Fruit fly (Drosophila melanogaster) whole organism, embryonic: ENCODE data around the gene CG15196.

Source experiments
- CG10209 ChIP-seq: fragments of 200-800 bp; sonication (Bioruptor generic); optimal IDR thresholded peaks from 3 replicates; lab custom pipeline; 2017; ENCODE audit warnings: missing biosample characterization, mild to moderate bottlenecking, missing genetic modification characterization, missing genetic modification reagents
- CG10267 ChIP-seq: fragments of 200-800 bp; sonication (Bioruptor generic); optimal IDR thresholded peaks from 2 replicates; lab custom pipeline; 2018; ENCODE audit warnings: missing biosample characterization, mild to moderate bottlenecking, missing genetic modification characterization, moderate library complexity
- CG11696 ChIP-seq: fragments of 200-800 bp; sonication (Bioruptor generic); IDR thresholded peaks from 2 replicates; pipeline ENCODE4 v1.3.6; 2022; ENCODE audit warnings: missing biosample characterization, missing genetic modification characterization
- CG12391 ChIP-seq: fragments of 200-800 bp; sonication (Bioruptor generic); optimal IDR thresholded peaks from 3 replicates; lab custom pipeline; 2018; ENCODE audit warnings: missing biosample characterization, mild to moderate bottlenecking, missing genetic modification characterization, moderate library complexity
- CG15696 ChIP-seq: fragments of 200-800 bp; sonication (Bioruptor generic); optimal IDR thresholded peaks from 2 replicates; lab custom pipeline; 2019; ENCODE audit warnings: missing biosample characterization, mild to moderate bottlenecking, missing genetic modification characterization, moderate library complexity
- CG16815 ChIP-seq: fragments of 200-800 bp; sonication (Bioruptor generic); optimal IDR thresholded peaks from 3 replicates; lab custom pipeline; 2017; ENCODE audit warnings: missing biosample characterization, mild to moderate bottlenecking, missing genetic modification characterization
- CG2116 ChIP-seq: fragments of 200-800 bp; sonication (Bioruptor generic); optimal IDR thresholded peaks from 3 replicates; lab custom pipeline; 2018; ENCODE audit warnings: missing biosample characterization, mild to moderate bottlenecking, missing genetic modification characterization
- CG30431 ChIP-seq: fragments of 200-800 bp; sonication (Bioruptor generic); optimal IDR thresholded peaks from 2 replicates; lab custom pipeline; 2017; ENCODE audit warnings: missing biosample characterization, missing genetic modification characterization
- CG32532 ChIP-seq: fragments of 200-800 bp; sonication (Bioruptor generic); IDR thresholded peaks from 2 replicates; pipeline ENCODE4 v1.3.6; 2022; ENCODE audit warnings: missing biosample characterization, missing genetic modification characterization
- CG33557 ChIP-seq: fragments of 200-800 bp; sonication (Bioruptor generic); optimal IDR thresholded peaks from 2 replicates; lab custom pipeline; 2019; ENCODE audit warnings: missing biosample characterization, mild to moderate bottlenecking, missing genetic modification characterization, moderate library complexity
- CG4730 ChIP-seq: fragments of 200-800 bp; sonication (Bioruptor generic); IDR thresholded peaks from 2 replicates; pipeline ENCODE4 v1.3.6; 2022; ENCODE audit warnings: missing biosample characterization, missing genetic modification characterization
- CG6765 ChIP-seq: fragments of 200-800 bp; sonication (Bioruptor generic); optimal IDR thresholded peaks from 3 replicates; lab custom pipeline; 2017; ENCODE audit warnings: missing biosample characterization, mild to moderate bottlenecking, missing genetic modification characterization
- CG9609 ChIP-seq: fragments of 200-800 bp; sonication (Bioruptor generic); optimal IDR thresholded peaks from 3 replicates; lab custom pipeline; 2016; ENCODE audit warnings: missing biosample characterization, missing genetic modification characterization
- Dbx ChIP-seq: fragments of 200-800 bp; sonication (Bioruptor generic); IDR thresholded peaks from 3 replicates; pipeline ENCODE4 v1.3.6; 2022; ENCODE audit warnings: missing biosample characterization, missing genetic modification characterization
- Dek ChIP-seq: fragments of 200-800 bp; sonication (Bioruptor generic); optimal IDR thresholded peaks from 3 replicates; lab custom pipeline; 2019; ENCODE audit warnings: missing biosample characterization, mild to moderate bottlenecking, missing genetic modification characterization, moderate library complexity
- Doc3 ChIP-seq: fragments of 200-800 bp; sonication (Bioruptor generic); IDR thresholded peaks from 3 replicates; pipeline ENCODE4 v1.3.6; 2022; ENCODE audit warnings: missing biosample characterization, missing genetic modification characterization; ENCODE audit not compliant: partially characterized antibody
- Dref ChIP-seq: fragments of 200-800 bp; sonication (Bioruptor generic); IDR thresholded peaks from 2 replicates; pipeline ENCODE4 v1.3.6; 2022; ENCODE audit warnings: missing biosample characterization, missing genetic modification characterization
- Hey ChIP-seq: fragments of 200-800 bp; sonication (Bioruptor generic); optimal IDR thresholded peaks from 3 replicates; lab custom pipeline; 2018; ENCODE audit warnings: missing biosample characterization, mild to moderate bottlenecking, missing genetic modification characterization
- Hmr ChIP-seq: fragments of 200-800 bp; sonication (Bioruptor generic); optimal IDR thresholded peaks from 3 replicates; lab custom pipeline; 2017; ENCODE audit warnings: mild to moderate bottlenecking, missing biosample characterization, missing genetic modification reagents, missing genetic modification characterization
- Hmx ChIP-seq: fragments of 200-800 bp; sonication (Bioruptor generic); optimal IDR thresholded peaks from 2 replicates; lab custom pipeline; 2016; ENCODE audit warnings: missing biosample characterization, missing genetic modification characterization
- Hr51 ChIP-seq, 2 experiments: fragments of 200-800 bp; sonication (Bioruptor generic); optimal IDR thresholded peaks; 2 replicates in 1 of 2; 3 replicates in 1 of 2; lab custom pipeline; 2016 to 2018; ENCODE audit warnings: missing biosample characterization in 2 of 2, missing genetic modification characterization in 2 of 2, mild to moderate bottlenecking in 1 of 2, moderate library complexity in 1 of 2
- Meics ChIP-seq: fragments of 200-800 bp; sonication (Bioruptor generic); optimal IDR thresholded peaks from 2 replicates; lab custom pipeline; 2017; ENCODE audit warnings: missing biosample characterization, mild to moderate bottlenecking, missing genetic modification characterization
- NC2β ChIP-seq: fragments of 200-800 bp; sonication (Bioruptor generic); optimal IDR thresholded peaks from 2 replicates; lab custom pipeline; 2016; ENCODE audit warnings: missing biosample characterization, missing genetic modification characterization
- Rx ChIP-seq: fragments of 200-800 bp; sonication (Bioruptor generic); IDR thresholded peaks from 2 replicates; pipeline ENCODE4 v1.3.6; 2022; ENCODE audit warnings: missing biosample characterization, missing genetic modification characterization
- TFAM ChIP-seq: fragments of 200-800 bp; sonication (Bioruptor generic); optimal IDR thresholded peaks from 2 replicates; lab custom pipeline; 2017; ENCODE audit warnings: missing biosample characterization, missing genetic modification characterization, inconsistent platforms
- Trl ChIP-seq, 3 experiments: fragments of >200 bp in 2 of 3; fragments of 200-800 bp in 1 of 3; sonication (Bioruptor generic) in 1 of 3; optimal IDR thresholded peaks; 2 replicates in 1 of 3; 3 replicates in 2 of 3; lab custom pipeline; 2016 to 2017; ENCODE audit warnings: missing biosample characterization in 1 of 3, missing genetic modification characterization in 1 of 3
- Vsx1 ChIP-seq: fragments of 200-800 bp; sonication (Bioruptor generic); optimal IDR thresholded peaks from 2 replicates; lab custom pipeline; 2017; ENCODE audit warnings: missing biosample characterization, mild to moderate bottlenecking, missing genetic modification characterization, missing genetic modification reagents
- Xrp1 ChIP-seq: fragments of 200-800 bp; sonication (Bioruptor generic); IDR thresholded peaks from 2 replicates; pipeline ENCODE4 v1.3.6; 2022; ENCODE audit warnings: missing biosample characterization, missing genetic modification characterization
- ash1 ChIP-seq: fragments of 200-800 bp; sonication (Bioruptor generic); optimal IDR thresholded peaks from 2 replicates; lab custom pipeline; 2018; ENCODE audit warnings: missing biosample characterization, mild to moderate bottlenecking, missing genetic modification characterization
- chn ChIP-seq: fragments of 200-800 bp; sonication (Bioruptor generic); optimal IDR thresholded peaks from 2 replicates; lab custom pipeline; 2016; ENCODE audit warnings: missing biosample characterization, missing genetic modification characterization
- dan ChIP-seq: fragments of 200-800 bp; sonication (Bioruptor generic); IDR thresholded peaks from 2 replicates; pipeline ENCODE4 v1.3.6; 2022; ENCODE audit warnings: missing biosample characterization, missing genetic modification characterization
- dati ChIP-seq: fragments of 200-800 bp; sonication (Bioruptor generic); IDR thresholded peaks from 2 replicates; pipeline ENCODE4 v1.3.6; 2022; ENCODE audit warnings: missing biosample characterization, missing genetic modification characterization
- disco-r ChIP-seq: fragments of 200-800 bp; sonication (Bioruptor generic); optimal IDR thresholded peaks from 2 replicates; lab custom pipeline; 2016; ENCODE audit warnings: missing biosample characterization, missing genetic modification characterization
- fd96Cb ChIP-seq: fragments of 200-800 bp; sonication (Bioruptor generic); optimal IDR thresholded peaks from 2 replicates; lab custom pipeline; 2018; ENCODE audit warnings: missing biosample characterization, mild to moderate bottlenecking, missing genetic modification characterization, moderate library complexity
- gem ChIP-seq: fragments of 200-800 bp; sonication (Bioruptor generic); optimal IDR thresholded peaks from 2 replicates; lab custom pipeline; 2019; ENCODE audit warnings: missing biosample characterization, mild to moderate bottlenecking, missing genetic modification characterization, moderate library complexity
- her ChIP-seq: fragments of 200-800 bp; sonication (Bioruptor generic); optimal IDR thresholded peaks from 2 replicates; lab custom pipeline; 2016; ENCODE audit warnings: missing biosample characterization, missing genetic modification characterization
- kah ChIP-seq: fragments of 200-800 bp; sonication (Bioruptor generic); optimal IDR thresholded peaks from 2 replicates; lab custom pipeline; 2018; ENCODE audit warnings: missing biosample characterization, mild to moderate bottlenecking, missing genetic modification characterization
- lilli ChIP-seq: fragments of 200-800 bp; sonication (Bioruptor generic); optimal IDR thresholded peaks from 3 replicates; lab custom pipeline; 2016; ENCODE audit warnings: missing biosample characterization, missing genetic modification characterization
- lmd ChIP-seq: fragments of 200-800 bp; sonication (Bioruptor generic); IDR thresholded peaks from 2 replicates; pipeline ENCODE4 v1.3.6; 2022; ENCODE audit warnings: missing biosample characterization, missing genetic modification characterization
- lov ChIP-seq, 2 experiments: fragments of 200-800 bp in 1 of 2; fragments of >200 bp in 1 of 2; sonication (Bioruptor generic) in 1 of 2; IDR thresholded peaks in 1 of 2; optimal IDR thresholded peaks in 1 of 2; 2 replicates in 1 of 2; 3 replicates in 1 of 2; pipeline versions ENCODE4 v1.3.6 to Lab custom; 2017 to 2022; ENCODE audit warnings: missing biosample characterization in 1 of 2, missing genetic modification characterization in 1 of 2
- mam ChIP-seq: fragments of 200-800 bp; sonication (Bioruptor generic); optimal IDR thresholded peaks from 3 replicates; lab custom pipeline; 2016; ENCODE audit warnings: missing biosample characterization, missing genetic modification characterization
- odd ChIP-seq: fragments of 200-800 bp; sonication (Bioruptor generic); optimal IDR thresholded peaks from 2 replicates; lab custom pipeline; 2017; ENCODE audit warnings: missing biosample characterization, mild to moderate bottlenecking, missing genetic modification characterization
- prd ChIP-seq, 3 experiments: fragments of >200 bp in 2 of 3; fragments of 200-800 bp in 1 of 3; sonication (Bioruptor generic) in 1 of 3; optimal IDR thresholded peaks in 2 of 3; IDR thresholded peaks in 1 of 3; 2 replicates in 2 of 3; 3 replicates in 1 of 3; pipeline versions ENCODE4 v1.3.6 to Lab custom; 2017 to 2022; ENCODE audit warnings: missing biosample characterization in 1 of 3, missing genetic modification characterization in 1 of 3
- schlank ChIP-seq: fragments of 200-800 bp; sonication (Bioruptor generic); optimal IDR thresholded peaks from 2 replicates; lab custom pipeline; 2018; ENCODE audit warnings: missing biosample characterization, mild to moderate bottlenecking, missing genetic modification characterization
- seq ChIP-seq: fragments of 200-800 bp; sonication (Bioruptor generic); IDR thresholded peaks from 2 replicates; pipeline ENCODE4 v1.3.6; 2022; ENCODE audit warnings: missing biosample characterization, missing genetic modification characterization
- sima ChIP-seq: fragments of 200-800 bp; sonication (Bioruptor generic); optimal IDR thresholded peaks from 2 replicates; lab custom pipeline; 2016; ENCODE audit warnings: missing biosample characterization, missing genetic modification characterization
- sr ChIP-seq: fragments of 200-800 bp; sonication (Bioruptor generic); IDR thresholded peaks from 3 replicates; pipeline ENCODE4 v1.3.6; 2022; ENCODE audit warnings: missing biosample characterization, missing genetic modification characterization
- stc ChIP-seq: fragments of 200-800 bp; sonication (Bioruptor generic); IDR thresholded peaks from 2 replicates; pipeline ENCODE4 v1.3.6; 2022; ENCODE audit warnings: missing biosample characterization, missing genetic modification characterization

Gene CG15196

dm6 chrX:11449476-11450119 lies 39.9 kb downstream of the CG15196 start (continued):
- TF ChIP-seq lilli (GFP tag; lab: Kevin White, UChicago) (peak; percentile 88), chn (GFP tag; lab: Kevin White, UChicago) (peak; percentile 71), seq (GFP tag; lab: Robert Waterston, UW) (peak; percentile 83), her (peak; percentile 83), CG32532 (GFP tag; lab: Robert Waterston, UW) (peak; percentile 86), Xrp1 (peak; percentile 86), Hr51 (GFP tag; optimal IDR thresholded peaks at IDR 0.05; lab: Kevin White, UChicago) (peak; percentile 69 to 88), lmd (GFP tag; lab: Robert Waterston, UW) (peak; percentile 88), Hmr (peak; percentile 83), Dbx (peak; percentile 79), Hey (tag; lab: Kevin White, UChicago) (peak; percentile 60), mam (GFP tag; lab: Kevin White, UChicago) (peak; percentile 87), CG4730 (GFP tag; lab: Robert Waterston, UW) (peak; percentile 80), CG6765 (peak; percentile 68), dati (GFP tag; lab: Robert Waterston, UW) (peak; percentile 68), odd (GFP tag; lab: Kevin White, UChicago) (peak; percentile 84), Vsx1 (GFP tag; lab: Kevin White, UChicago) (peak; percentile 64), sr (peak; percentile 42; the same call in 1 of the 3 replicates), kah (peak; percentile 80), Hmx (GFP tag; lab: Kevin White, UChicago) (peak; percentile 9), TFAM (GFP tag; lab: Kevin White, UChicago) (no peak), CG15696 (tag; lab: Kevin White, UChicago) (peak; percentile 76), Dek (peak; percentile 80), CG33557 (GFP tag; lab: Kevin White, UChicago) (peak; percentile 50), sima (GFP tag; lab: Kevin White, UChicago) (no peak), CG10267 (peak; percentile 54), CG11696 (peak; percentile 66), ash1 (no peak), Rx (GFP tag; lab: Robert Waterston, UW) (peak; percentile 85), CG2116 (peak; percentile 37), disco-r (GFP tag; lab: Kevin White, UChicago) (peak; percentile 47), NC2β (GFP tag; lab: Kevin White, UChicago) (peak; percentile 73), CG9609 (peak; percentile 86), CG12391 (tag; lab: Kevin White, UChicago) (peak; percentile 74), CG16815 (GFP tag; lab: Kevin White, UChicago) (peak; percentile 67), schlank (peak; percentile 78), Doc3 (GFP tag; lab: Robert Waterston, UW) (no peak), fd96Cb (tag; lab: Kevin White, UChicago) (peak; percentile 85), Dref (GFP tag; lab: Robert Waterston, UW) (no peak), Meics (GFP tag; lab: Kevin White, UChicago) (peak; percentile 85), gem (tag; lab: Kevin White, UChicago) (peak; percentile 86), CG30431 (GFP tag; lab: Kevin White, UChicago) (peak; percentile 72), dan (GFP tag; lab: Robert Waterston, UW) (peak; percentile 55), stc (peak; percentile 83), Trl (optimal IDR thresholded peaks at IDR 0.05; lab: Kevin White, UChicago) (no peak), Trl (GFP tag; optimal IDR thresholded peaks at IDR 0.05; lab: Kevin White, UChicago) (peak; percentile 83), lov (optimal IDR thresholded peaks at IDR 0.05; lab: Kevin White, UChicago) (no peak), lov (GFP tag; IDR thresholded peaks at IDR 0.05; lab: Robert Waterston, UW) (peak; percentile 51; the same call in 1 of the 3 replicates), prd (optimal IDR thresholded peaks at IDR 0.05; lab: Kevin White, UChicago) (no peak), prd (GFP tag; IDR thresholded peaks at IDR 0.05; lab: Robert Waterston, UW) (peak; percentile 95), CG10209 (GFP tag; lab: Kevin White, UChicago) (peak; percentile 82)
